Worm (Caenorhabditis elegans): ENCODE measurements around the gene F59B1.8.

Gene F59B1.8

DNA sequence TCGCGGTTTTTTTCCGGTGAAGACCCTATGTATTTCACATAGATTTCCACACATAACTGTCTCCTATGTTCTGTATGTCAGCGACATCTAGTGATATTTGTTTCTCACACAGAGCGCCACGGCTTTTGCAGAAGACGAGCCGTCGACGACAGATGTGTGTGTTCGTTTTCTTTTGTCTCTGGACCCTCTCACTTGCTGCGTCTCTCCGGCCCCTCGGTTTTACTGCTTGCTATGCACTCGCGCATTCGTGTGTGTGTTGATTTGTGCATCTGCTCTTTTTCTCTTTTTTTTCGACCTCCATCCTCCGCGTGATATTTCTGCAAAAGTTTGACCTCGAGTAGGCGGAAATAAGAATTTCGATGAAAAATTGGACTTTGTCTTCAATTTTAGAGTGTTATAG, 44.7 kb upstream of the F59B1.8 start (continued):
- TF ChIP-seq ceh-62 (tag; optimal IDR thresholded peaks at IDR 0.05) = no peak
- TF ChIP-seq F49E8.2 (tag; optimal IDR thresholded peaks at IDR 0.05; ENCODE audit: borderline replicate concordance) = no peak
- no peak for TF ChIP-seq attf-4 (tag; optimal IDR thresholded peaks at IDR 0.05)
- no peak for TF ChIP-seq daf-12 (tag; optimal IDR thresholded peaks at IDR 0.05)
- no peak for TF ChIP-seq spr-3 (GFP tag; optimal IDR thresholded peaks at IDR 0.05)
- TF ChIP-seq egl-43 (GFP tag; IDR thresholded peaks at IDR 0.05) = no peak
- TF ChIP-seq lin-38 (GFP tag; IDR thresholded peaks at IDR 0.05) = no peak
- TF ChIP-seq Y5F2A.4 (GFP tag; optimal IDR thresholded peaks at IDR 0.05) = no peak
- TF ChIP-seq ceh-28 (tag; optimal IDR thresholded peaks at IDR 0.05) = no peak
- no peak for TF ChIP-seq zip-2 (tag; optimal IDR thresholded peaks at IDR 0.05)
- peak; percentile 1 for TF ChIP-seq nhr-6 (tag; optimal IDR thresholded peaks at IDR 0.05)
- TF ChIP-seq ztf-7 (tag; optimal IDR thresholded peaks at IDR 0.05) = no peak
- no peak for TF ChIP-seq arid-1 (GFP tag; conservative IDR thresholded peaks at IDR 0.05)
- TF ChIP-seq jun-1 (tag; optimal IDR thresholded peaks at IDR 0.05) = no peak
- no peak for TF ChIP-seq zip-11 (GFP tag; IDR thresholded peaks at IDR 0.05)
- TF ChIP-seq ama-1 (optimal IDR thresholded peaks at IDR 0.05) = no peak
- TF ChIP-seq mep-1 (tag; optimal IDR thresholded peaks at IDR 0.05) = peak; percentile 48

ce11 chrV:3686899-3687298, 42.9 kb upstream of the F59B1.8 start, which contains the start of gene unc-132:
unc-132 (plus strand) TSS chrV:3687106.
- TF ChIP-seq lin-13 (GFP tag; optimal IDR thresholded peaks at IDR 0.05) (no peak), lin-15B (tag; optimal IDR thresholded peaks at IDR 0.05) (no peak), skn-1 (tag; optimal IDR thresholded peaks at IDR 0.05) (no peak), aha-1 (tag) (peak; percentile 93), ceh-28 (tag; optimal IDR thresholded peaks at IDR 0.05) (no peak), F44E2.7 (GFP tag; IDR thresholded peaks at IDR 0.05) (no peak), F10B5.3 (tag; optimal IDR thresholded peaks at IDR 0.05) (no peak)

- TF ChIP-seq lin-38 (GFP tag; IDR thresholded peaks at IDR 0.05) = no peak
- no peak for TF ChIP-seq ZK337.2 (GFP tag; IDR thresholded peaks at IDR 0.05)
- no peak for TF ChIP-seq nhr-42 (GFP tag; IDR thresholded peaks at IDR 0.05)
- no peak for TF ChIP-seq ces-1 (GFP tag; optimal IDR thresholded peaks at IDR 0.05)
- no peak for TF ChIP-seq zip-11 (GFP tag; IDR thresholded peaks at IDR 0.05)
- no peak for TF ChIP-seq lin-39 (tag; optimal IDR thresholded peaks at IDR 0.05)
- no peak for TF ChIP-seq spr-3 (GFP tag; optimal IDR thresholded peaks at IDR 0.05)
- TF ChIP-seq aha-1 (tag) = no peak
- no peak for TF ChIP-seq ceh-82 (tag; optimal IDR thresholded peaks at IDR 0.05)
- TF ChIP-seq dmd-6 (GFP tag; IDR thresholded peaks at IDR 0.05) = no peak
- no peak for TF ChIP-seq dmd-9 (GFP tag; IDR thresholded peaks at IDR 0.05)
- no peak for TF ChIP-seq saeg-2 (GFP tag; IDR thresholded peaks at IDR 0.05)
Observed at ce11 chrV:3686292-3686691, 42.2 kb upstream of the F59B1.8 start.

- no peak for TF ChIP-seq mep-1 (tag; optimal IDR thresholded peaks at IDR 0.05)
- TF ChIP-seq egl-27 (tag; optimal IDR thresholded peaks at IDR 0.05) = no peak
- TF ChIP-seq dve-1 (tag; optimal IDR thresholded peaks at IDR 0.05; ENCODE audit: insufficient read depth) = no peak
- no peak for TF ChIP-seq ceh-20 (GFP tag; IDR thresholded peaks at IDR 0.05)
- no peak for TF ChIP-seq ZK546.5 (tag; optimal IDR thresholded peaks at IDR 0.05)
- no peak for TF ChIP-seq zip-2 (tag; optimal IDR thresholded peaks at IDR 0.05)
- no peak for TF ChIP-seq saeg-2 (GFP tag; IDR thresholded peaks at IDR 0.05)
- no peak for TF ChIP-seq zag-1 (tag; optimal IDR thresholded peaks at IDR 0.05)
- 0 out of 2 replicates have a peak, but pooled peaks have one; percentile 39 for TF ChIP-seq snpc-1.2 (GFP tag; IDR thresholded peaks at IDR 0.05)
- TF ChIP-seq nhr-28 (tag; optimal IDR thresholded peaks at IDR 0.05) = no peak
- peak; percentile 66 for TF ChIP-seq hlh-11 (tag; optimal IDR thresholded peaks at IDR 0.05)
- no peak for TF ChIP-seq daf-19 (GFP tag; conservative IDR thresholded peaks at IDR 0.05)
- TF ChIP-seq cey-2 (tag; optimal IDR thresholded peaks at IDR 0.05; ENCODE audit: borderline replicate concordance, insufficient read depth) = no peak
- TF ChIP-seq ztf-11 (tag; optimal IDR thresholded peaks at IDR 0.05) = no peak
- TF ChIP-seq nhr-25 (tag; optimal IDR thresholded peaks at IDR 0.05; ENCODE audit: borderline replicate concordance, insufficient read depth) = no peak
- no peak for TF ChIP-seq ctbp-1 (GFP tag; IDR thresholded peaks at IDR 0.05)
- TF ChIP-seq tag-97 (GFP tag; IDR thresholded peaks at IDR 0.05) = no peak
- no peak for TF ChIP-seq dpl-1 (GFP tag; optimal IDR thresholded peaks at IDR 0.05)
- TF ChIP-seq lin-39 (tag; optimal IDR thresholded peaks at IDR 0.05) = no peak
- TF ChIP-seq attf-4 (tag; optimal IDR thresholded peaks at IDR 0.05) = no peak
- no peak for TF ChIP-seq skn-1 (tag; optimal IDR thresholded peaks at IDR 0.05)
- no peak for TF ChIP-seq mdl-1 (tag; optimal IDR thresholded peaks at IDR 0.05)
- TF ChIP-seq ceh-62 (tag; optimal IDR thresholded peaks at IDR 0.05) = no peak
- no peak for TF ChIP-seq ces-1 (GFP tag; optimal IDR thresholded peaks at IDR 0.05)
- TF ChIP-seq nhr-10 (tag; optimal IDR thresholded peaks at IDR 0.05) = no peak
Observed at ce11 chrV:3685790-3686208, 41.8 kb upstream of the F59B1.8 start, which contains the start of gene W08A12.2. W08A12.2 (minus strand) TSS chrV:3685892.

Measured in whole organism, L4 larva.